Worm (Caenorhabditis elegans) whole organism, young adult: Measurements from ENCODE around the gene R193.6.

Experiments
- T26A5.8 ChIP-seq: sonication (generic microtip); optimal IDR thresholded peaks from 2 replicates; lab custom pipeline; 2016; ENCODE audit warnings: missing genetic modification characterization, missing compliant biosample characterization
- dpff-1 ChIP-seq: sonication (generic microtip); optimal IDR thresholded peaks from 2 replicates; lab custom pipeline; 2017; ENCODE audit warnings: mild to moderate bottlenecking, missing genetic modification characterization, missing compliant biosample characterization
- lin-54 ChIP-seq: fragments of 200-800 bp; sonication (Bioruptor generic); optimal IDR thresholded peaks from 2 replicates; lab custom pipeline; 2018; ENCODE audit warnings: mild to moderate bottlenecking, missing genetic modification characterization, missing compliant biosample characterization
- madf-8 ChIP-seq: fragments of 200-800 bp; sonication (Bioruptor generic); conservative IDR thresholded peaks from 2 replicates; pipeline ENCODE4 v1.3.6; 2022; ENCODE audit warnings: missing genetic modification reagents, missing genetic modification characterization, missing compliant biosample characterization
- unc-62 ChIP-seq: fragments of 150-350 bp; optimal IDR thresholded peaks from 2 replicates; lab custom pipeline; 2014; ENCODE audit warnings: missing biosample characterization, missing genetic modification reagents, missing genetic modification characterization
- ztf-26 ChIP-seq: sonication (generic microtip); optimal IDR thresholded peaks from 2 replicates; lab custom pipeline; 2017; ENCODE audit warnings: missing genetic modification characterization, missing compliant biosample characterization

- TF ChIP-seq unc-62 (GFP tag; lab: Kevin White, UChicago) (no peak), lin-54 (GFP tag; lab: Kevin White, UChicago) (no peak), madf-8 (GFP tag; lab: Robert Waterston, UW) (no peak), T26A5.8 (tag; lab: Kevin White, UChicago) (no peak), ztf-26 (no peak), dpff-1 (tag; lab: Kevin White, UChicago) (no peak)
These were observed 37.0 kb upstream of the R193.6 start, which contains the start of gene C05D9.3 for ce11 chrX:1111603-1112002.
